Worm (Caenorhabditis elegans): ENCODE measurements around the gene C09G9.5.

C09G9.5 gene

ce11 chrIV:8918790-8919189, 32.5 kb downstream of the C09G9.5 start, which contains the start of gene rap-1:
Gene rap-1, minus strand, starts transcription at chrIV:8918890.
- TF ChIP-seq attf-6 (GFP tag; IDR thresholded peaks at IDR 0.05) (no peak), F33H1.4 (GFP tag; IDR thresholded peaks at IDR 0.05) (no peak), ztf-6 (GFP tag; IDR thresholded peaks at IDR 0.05) (no peak), F37B4.10 (GFP tag; IDR thresholded peaks at IDR 0.05) (no peak), sptf-2 (GFP tag; optimal IDR thresholded peaks at IDR 0.05) (no peak), snpc-3.4 (tag; optimal IDR thresholded peaks at IDR 0.05) (no peak), lir-1 (GFP tag; conservative IDR thresholded peaks at IDR 0.05) (no peak), ztf-28 (GFP tag; IDR thresholded peaks at IDR 0.05) (no peak), F49E8.2 (tag; optimal IDR thresholded peaks at IDR 0.05; ENCODE audit: insufficient read depth) (no peak), hlh-26 (GFP tag; conservative IDR thresholded peaks at IDR 0.05) (no peak), ztf-18 (tag; optimal IDR thresholded peaks at IDR 0.05) (no peak), aptf-3 (GFP tag; IDR thresholded peaks at IDR 0.05) (no peak), ceh-100 (GFP tag; IDR thresholded peaks at IDR 0.05) (no peak), ccch-3 (GFP tag; optimal IDR thresholded peaks at IDR 0.05) (no peak), let-607 (tag; optimal IDR thresholded peaks at IDR 0.05) (no peak), lsy-27 (tag; optimal IDR thresholded peaks at IDR 0.05; ENCODE audit: borderline replicate concordance, insufficient read depth) (no peak), B0035.1 (tag; optimal IDR thresholded peaks at IDR 0.05) (no peak), lin-54 (GFP tag; optimal IDR thresholded peaks at IDR 0.05) (no peak), pbrm-1 (GFP tag; IDR thresholded peaks at IDR 0.05) (no peak), egrh-3 (GFP tag; IDR thresholded peaks at IDR 0.05) (no peak)

ce11 chrIV:8920284-8920806, 34.0 kb downstream of the C09G9.5 start:
- TF ChIP-seq nhr-80 (tag; optimal IDR thresholded peaks at IDR 0.05) (no peak), hmg-1.2 (GFP tag; IDR thresholded peaks at IDR 0.05) (peak; percentile 20; the same call in 1 of the 2 replicates)

- TF ChIP-seq F33H1.4 (GFP tag; IDR thresholded peaks at IDR 0.05) (no peak), T26A5.8 (tag; optimal IDR thresholded peaks at IDR 0.05) (no peak), nhr-120 (GFP tag; IDR thresholded peaks at IDR 0.05) (no peak), K11D2.4 (GFP tag; IDR thresholded peaks at IDR 0.05) (no peak), mes-4 (tag; optimal IDR thresholded peaks at IDR 0.05) (no peak), atf-7 (tag; optimal IDR thresholded peaks at IDR 0.05) (no peak), let-607 (tag; optimal IDR thresholded peaks at IDR 0.05) (no peak), mxl-1 (tag; optimal IDR thresholded peaks at IDR 0.05) (no peak), zfh-2 (GFP tag; conservative IDR thresholded peaks at IDR 0.05) (no peak), F39B2.1 (GFP tag; IDR thresholded peaks at IDR 0.05) (no peak), Y53F4B.3 (GFP tag; IDR thresholded peaks at IDR 0.05) (no peak), lin-35 (GFP tag; optimal IDR thresholded peaks at IDR 0.05) (no peak)
These were observed 34.8 kb downstream of the C09G9.5 start for ce11 chrIV:8921166-8921565.

ce11 chrIV:8921956-8922355, 35.6 kb downstream of the C09G9.5 start, which contains the start of gene D1046.16:
Gene D1046.16, plus strand, starts transcription at chrIV:8922150.
- TF ChIP-seq D2030.7 (GFP tag; IDR thresholded peaks at IDR 0.05) (no peak), die-1 (tag; optimal IDR thresholded peaks at IDR 0.05) (no peak), ama-1 (optimal IDR thresholded peaks at IDR 0.05) (no peak), ama-1 (GFP tag; optimal IDR thresholded peaks at IDR 0.05) (no peak), Y56A3A.18 (GFP tag; IDR thresholded peaks at IDR 0.05) (no peak), B0019.2 (GFP tag; conservative IDR thresholded peaks at IDR 0.05) (no peak), snpc-4 (GFP tag; optimal IDR thresholded peaks at IDR 0.05) (no peak), snpc-4 (tag; optimal IDR thresholded peaks at IDR 0.05) (no peak), F22D6.2 (tag; optimal IDR thresholded peaks at IDR 0.05) (no peak), nfyb-1 (GFP tag; IDR thresholded peaks at IDR 0.05) (no peak), F37B4.10 (GFP tag; IDR thresholded peaks at IDR 0.05) (no peak), egl-18 (GFP tag; IDR thresholded peaks at IDR 0.05) (no peak), hsf-1 (GFP tag; IDR thresholded peaks at IDR 0.05) (no peak), K12H6.12 (tag; optimal IDR thresholded peaks at IDR 0.05) (no peak), lsl-1 (GFP tag; optimal IDR thresholded peaks at IDR 0.05) (no peak), ztf-3 (GFP tag; optimal IDR thresholded peaks at IDR 0.05) (no peak)

Data from whole organism, young adult.